Fruit fly (Drosophila melanogaster): ENCODE results near the gene eRF3.

eRF3 gene

dm6 chr2L:12459191-12459590 lies 24.9 kb downstream of the eRF3 start:
- TF ChIP-seq CG4282 (GFP tag; optimal IDR thresholded peaks at IDR 0.05) (no peak), Doc2 (GFP tag; IDR thresholded peaks at IDR 0.05) (no peak), Hr78 (GFP tag; optimal IDR thresholded peaks at IDR 0.05) (no peak), CG17912 (GFP tag; optimal IDR thresholded peaks at IDR 0.05) (no peak), Hey (tag; optimal IDR thresholded peaks at IDR 0.05) (no peak), nau (GFP tag; optimal IDR thresholded peaks at IDR 0.05) (no peak), CG15601 (tag; optimal IDR thresholded peaks at IDR 0.05) (peak; percentile 20), CG12219 (GFP tag; optimal IDR thresholded peaks at IDR 0.05) (no peak), Med (GFP tag) (peak; percentile 72), luna (GFP tag; optimal IDR thresholded peaks at IDR 0.05) (no peak), Blimp-1 (GFP tag; optimal IDR thresholded peaks at IDR 0.05) (no peak), kah (GFP tag; optimal IDR thresholded peaks at IDR 0.05) (no peak), CG31388 (GFP tag; optimal IDR thresholded peaks at IDR 0.05) (no peak), vnd (GFP tag; IDR thresholded peaks at IDR 0.05; ENCODE audit: partially characterized antibody) (no peak), CrebB (tag; optimal IDR thresholded peaks at IDR 0.05) (no peak), nerfin-1 (tag; optimal IDR thresholded peaks at IDR 0.05) (no peak), bigmax (GFP tag; optimal IDR thresholded peaks at IDR 0.05) (no peak), cwo (GFP tag; optimal IDR thresholded peaks at IDR 0.05) (peak; percentile 34), CG17385 (GFP tag; optimal IDR thresholded peaks at IDR 0.05) (no peak), Sry-δ (GFP tag; optimal IDR thresholded peaks at IDR 0.05) (no peak), CG4820 (GFP tag; optimal IDR thresholded peaks at IDR 0.05) (no peak)

- TF ChIP-seq CG14965 (GFP tag; optimal IDR thresholded peaks at IDR 0.05; ENCODE audit: borderline replicate concordance) (no peak), onecut (GFP tag; IDR thresholded peaks at IDR 0.05) (no peak), NK7.1 (GFP tag; optimal IDR thresholded peaks at IDR 0.05) (no peak), CG16779 (GFP tag; IDR thresholded peaks at IDR 0.05) (no peak), B-H1 (GFP tag; IDR thresholded peaks at IDR 0.05) (no peak), CG1792 (GFP tag; optimal IDR thresholded peaks at IDR 0.05) (no peak), GATAe (GFP tag; conservative IDR thresholded peaks at IDR 0.05) (no peak), CG2120 (GFP tag; optimal IDR thresholded peaks at IDR 0.05) (no peak), Fer1 (GFP tag; optimal IDR thresholded peaks at IDR 0.05) (no peak), CG8765 (GFP tag; IDR thresholded peaks at IDR 0.05) (no peak), CG13123 (GFP tag; optimal IDR thresholded peaks at IDR 0.05) (no peak), rib (GFP tag; IDR thresholded peaks at IDR 0.05) (no peak), CG10654 (GFP tag; optimal IDR thresholded peaks at IDR 0.05) (no peak), sr (GFP tag; IDR thresholded peaks at IDR 0.05) (no peak), CG4707 (GFP tag; optimal IDR thresholded peaks at IDR 0.05) (no peak), Trl (optimal IDR thresholded peaks at IDR 0.05) (peak; percentile 45 to 75), Trl (GFP tag; optimal IDR thresholded peaks at IDR 0.05) (no peak), pnt (GFP tag; optimal IDR thresholded peaks at IDR 0.05) (no peak), CG14710 (tag; optimal IDR thresholded peaks at IDR 0.05) (no peak), B-H2 (GFP tag; optimal IDR thresholded peaks at IDR 0.05) (no peak), CG17568 (GFP tag; optimal IDR thresholded peaks at IDR 0.05) (no peak), lab (GFP tag; optimal IDR thresholded peaks at IDR 0.05) (no peak), crol (GFP tag; IDR thresholded peaks at IDR 0.05) (no peak), grn (GFP tag; optimal IDR thresholded peaks at IDR 0.05) (peak; percentile 2), H15 (GFP tag; IDR thresholded peaks at IDR 0.05) (no peak), CoRest (tag; optimal IDR thresholded peaks at IDR 0.05) (no peak), corto (GFP tag; optimal IDR thresholded peaks at IDR 0.05) (no peak), CG14860 (GFP tag; IDR thresholded peaks at IDR 0.05; ENCODE audit: partially characterized antibody) (no peak), gfzf (GFP tag; optimal IDR thresholded peaks at IDR 0.05) (no peak), CG17361 (GFP tag; IDR thresholded peaks at IDR 0.05) (no peak), exex (tag; optimal IDR thresholded peaks at IDR 0.05) (no peak)
These were observed 25.6 kb downstream of the eRF3 start for dm6 chr2L:12459841-12460240.

All from whole organism, embryonic.